Fruit fly (Drosophila melanogaster) whole organism, larva: ENCODE results near the gene CG31007.

ENCODE experiments used
- noc ChIP-seq: fragments of 200-800 bp; sonication (Bioruptor generic); optimal IDR thresholded peaks from 3 replicates; lab custom pipeline; 2019; ENCODE audit warnings: missing biosample characterization, mild to moderate bottlenecking, missing genetic modification characterization, moderate library complexity

Gene CG31007

DNA sequence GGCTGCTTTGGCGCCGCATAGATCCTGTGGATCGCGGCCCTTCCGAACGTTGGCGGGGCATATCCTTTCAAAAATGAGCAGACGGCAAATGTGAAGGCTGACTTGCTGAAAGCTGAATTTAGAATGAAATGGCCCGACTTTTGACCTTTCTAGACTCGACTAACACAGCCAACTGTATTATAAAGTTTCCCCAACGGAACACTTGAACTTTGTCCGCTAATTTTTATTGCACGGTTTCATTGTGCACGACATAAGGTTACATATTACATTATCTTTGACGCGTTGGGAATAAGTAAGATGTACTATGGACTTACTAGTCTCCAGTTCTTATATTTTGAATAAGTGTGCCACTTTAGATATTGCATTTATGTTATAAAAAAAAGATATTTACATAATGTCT is at the start of gene CG31007:
Gene CG31007 (minus strand): TSS at position 101 of the 400 bp plus-strand sequence.
- TF ChIP-seq noc (tag; lab: Kevin White, UChicago), result no peak

DNA sequence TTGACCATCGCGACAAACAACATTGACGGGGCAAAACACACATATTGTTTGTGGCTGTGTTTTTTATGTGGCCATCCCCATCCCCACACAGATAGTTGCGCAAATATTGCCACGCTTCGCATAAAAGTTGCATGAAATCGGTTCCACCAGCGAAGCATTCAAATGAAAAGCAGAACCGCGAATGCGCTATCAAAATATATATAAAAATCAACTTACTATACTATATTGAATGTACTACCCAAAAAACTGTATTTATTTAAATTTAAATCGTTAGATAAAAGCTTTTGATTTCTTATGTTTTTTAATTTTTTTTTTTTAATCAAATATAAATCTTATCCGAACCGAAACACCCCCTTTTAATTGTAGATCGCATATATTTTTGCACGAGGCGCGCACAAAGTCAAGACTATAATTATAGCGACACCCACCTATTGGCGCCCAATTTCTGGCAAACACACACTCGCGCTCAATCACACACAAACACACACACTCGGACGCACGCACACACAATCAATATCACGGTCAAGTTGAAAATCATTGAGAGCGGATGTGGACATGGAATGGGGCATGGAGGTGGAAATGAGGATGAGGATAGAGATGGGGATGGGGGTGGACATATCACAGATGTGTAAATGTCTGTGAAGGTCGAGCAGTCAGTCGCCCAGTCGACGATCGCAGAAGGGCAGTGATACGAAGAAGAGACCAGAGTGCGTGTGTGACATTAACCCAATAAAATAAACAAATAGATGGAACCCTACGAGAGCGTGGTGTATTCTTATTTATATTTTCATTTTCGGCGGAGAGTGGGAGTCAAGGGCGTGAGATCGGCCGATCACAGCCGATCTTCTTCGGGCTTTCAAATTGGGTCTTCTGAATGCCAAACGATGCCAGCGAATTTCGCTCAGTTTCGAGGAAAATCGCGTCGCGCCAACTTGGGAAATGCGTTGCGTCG is 46.5 kb upstream of the CG31007 start, which contains the start of gene CanA1:
Gene CanA1 (plus strand): TSS at position 902 of the 952 bp plus-strand sequence.
- peak; percentile 41 for TF ChIP-seq noc (tag; lab: Kevin White, UChicago)

DNA sequence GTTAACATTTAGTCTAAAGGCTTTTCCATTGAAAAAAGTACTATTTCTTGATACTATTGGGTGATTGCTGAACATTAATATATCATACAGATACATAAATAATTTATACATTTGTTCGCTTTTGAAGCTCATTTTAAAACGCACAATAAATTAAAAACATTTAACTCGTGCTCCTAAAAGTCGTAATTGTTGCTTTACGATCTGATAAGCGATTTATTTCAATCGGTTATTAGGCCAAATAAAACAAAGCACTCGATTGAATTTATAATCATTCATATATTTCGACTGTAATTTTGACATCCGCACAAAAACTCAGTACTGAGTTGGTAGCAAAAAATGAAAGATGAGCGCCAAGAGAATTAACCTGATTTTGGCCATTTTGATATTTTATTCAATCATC is 42.8 kb upstream of the CG31007 start, which contains the start of gene CG33773:
Gene CG33773 (plus strand): TSS at position 301 of the 400 bp plus-strand sequence.
- TF ChIP-seq noc (tag; lab: Kevin White, UChicago), result no peak

DNA sequence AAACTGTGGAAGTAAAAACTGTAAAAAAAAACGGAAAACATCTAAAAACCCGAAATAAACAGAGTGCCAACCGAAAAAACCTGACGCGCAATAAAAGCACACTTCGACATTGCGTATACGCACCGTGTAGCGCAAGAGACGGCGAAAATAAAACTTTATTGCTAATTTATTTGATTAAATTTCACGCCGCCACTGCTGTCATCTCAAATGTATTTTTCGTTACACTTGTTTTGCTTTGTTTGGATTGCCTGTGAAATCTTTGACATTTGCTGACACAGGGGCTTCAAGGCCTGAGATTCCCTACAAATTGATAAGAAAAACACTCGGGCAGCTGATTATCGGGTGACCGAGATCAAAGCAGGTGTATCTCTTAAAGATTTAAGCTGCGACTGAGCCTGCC is 28.5 kb upstream of the CG31007 start:
- no peak for TF ChIP-seq noc (tag; lab: Kevin White, UChicago)

DNA sequence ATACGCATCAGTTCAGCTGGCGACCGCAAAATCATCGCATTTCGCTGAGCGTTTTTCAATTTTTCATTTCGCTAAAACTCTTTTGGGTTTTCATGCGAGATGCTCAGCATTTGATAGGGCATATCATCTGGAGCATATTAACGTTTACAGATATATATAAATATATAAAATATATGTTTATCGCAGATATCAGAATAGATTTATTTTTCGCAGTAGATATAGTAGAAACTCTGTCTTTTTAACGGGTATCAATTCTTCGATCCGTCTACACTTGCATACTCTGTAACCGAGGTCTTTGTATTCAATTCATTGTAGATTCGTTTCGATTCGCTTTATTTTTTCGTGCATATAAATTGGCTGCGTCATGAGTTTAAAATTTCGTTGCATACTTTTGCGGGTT is 27.4 kb upstream of the CG31007 start:
- no peak for TF ChIP-seq noc (tag; lab: Kevin White, UChicago)

DNA sequence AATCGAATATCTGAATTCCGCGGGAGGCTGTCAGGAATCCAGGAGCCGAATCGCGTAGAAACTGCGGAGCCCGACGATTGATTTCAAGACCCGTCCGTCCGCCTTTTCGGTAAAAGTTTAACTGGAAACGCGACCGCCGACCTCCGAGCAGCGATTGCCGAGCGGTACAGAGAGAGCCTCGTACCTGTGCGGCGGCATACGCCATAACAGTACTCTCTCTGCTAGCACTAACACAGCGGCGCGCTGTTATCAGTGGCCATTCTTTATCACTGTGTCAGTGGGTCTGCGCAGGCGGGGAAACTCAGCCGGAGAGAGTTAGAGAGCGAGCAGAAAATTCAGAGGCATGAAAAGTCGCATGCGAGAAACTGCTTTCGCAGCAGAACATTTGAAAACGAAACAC is 24.5 kb upstream of the CG31007 start, which contains the start of gene 5-HT7:
Gene 5-HT7 (minus strand): TSS at position 161 of the 400 bp plus-strand sequence.
- no peak for TF ChIP-seq noc (tag; lab: Kevin White, UChicago)

DNA sequence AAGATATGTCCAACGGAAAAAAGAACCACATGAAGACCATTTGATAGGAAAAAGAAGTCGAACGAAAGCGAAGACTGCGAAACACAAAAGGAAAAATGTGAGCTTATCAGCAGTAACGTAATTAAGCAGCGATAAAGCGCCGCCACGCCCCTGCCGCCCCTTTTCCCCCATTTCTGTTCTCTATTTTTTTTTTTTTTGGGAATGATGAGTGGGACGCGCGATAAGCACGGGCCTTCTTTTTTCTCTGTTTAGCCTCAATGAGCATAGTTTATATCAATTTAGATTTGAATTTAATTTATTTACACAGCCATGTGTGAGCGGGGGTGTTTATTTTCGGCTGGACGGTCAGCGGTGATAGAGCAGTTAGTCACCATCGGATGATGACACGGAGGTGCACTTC is 17.8 kb upstream of the CG31007 start:
- TF ChIP-seq noc (tag; lab: Kevin White, UChicago), result peak; percentile 53

DNA sequence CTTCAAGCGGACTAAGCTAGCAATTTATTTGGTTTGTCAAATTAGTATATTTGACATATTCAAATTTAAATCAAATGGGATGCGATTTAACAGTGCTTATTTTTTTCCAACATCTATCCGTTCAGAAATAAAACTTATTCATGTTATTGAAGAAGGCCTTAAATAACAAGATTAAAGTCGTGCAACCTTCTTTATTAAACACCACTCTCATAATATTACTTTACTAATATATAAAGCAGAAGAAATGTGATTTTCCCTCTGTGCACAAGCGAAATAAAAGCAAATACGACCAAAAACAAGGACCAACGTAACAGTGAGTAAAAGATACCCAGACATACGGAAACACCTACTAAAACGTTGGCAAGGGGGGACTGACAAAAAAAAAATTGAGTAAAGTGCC is 14.3 kb upstream of the CG31007 start:
- TF ChIP-seq noc (tag; lab: Kevin White, UChicago), result no peak

DNA sequence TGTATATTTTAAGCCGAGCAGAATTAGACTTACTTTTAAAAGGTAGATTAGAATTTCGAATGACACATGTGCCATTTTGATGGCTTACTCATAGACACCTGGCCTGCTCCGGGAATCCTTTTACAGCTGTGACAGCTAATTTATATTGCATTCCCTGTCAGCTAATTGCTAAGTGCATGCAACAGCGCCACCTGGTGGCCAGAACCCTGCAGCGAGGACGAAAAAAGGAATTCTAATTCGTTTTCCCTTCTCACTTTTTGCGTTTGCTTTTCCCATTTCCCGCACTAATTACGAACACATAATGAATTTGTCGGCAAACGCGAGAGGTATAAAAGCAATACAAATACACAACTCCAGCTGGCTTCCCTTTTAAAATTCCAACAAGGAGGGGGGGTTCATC is 2.3 kb downstream of the CG31007 start, which contains the start of gene CG31008:
Gene CG31008 (minus strand): TSS at position 59 of the 400 bp plus-strand sequence.
- no peak for TF ChIP-seq noc (tag; lab: Kevin White, UChicago)

DNA sequence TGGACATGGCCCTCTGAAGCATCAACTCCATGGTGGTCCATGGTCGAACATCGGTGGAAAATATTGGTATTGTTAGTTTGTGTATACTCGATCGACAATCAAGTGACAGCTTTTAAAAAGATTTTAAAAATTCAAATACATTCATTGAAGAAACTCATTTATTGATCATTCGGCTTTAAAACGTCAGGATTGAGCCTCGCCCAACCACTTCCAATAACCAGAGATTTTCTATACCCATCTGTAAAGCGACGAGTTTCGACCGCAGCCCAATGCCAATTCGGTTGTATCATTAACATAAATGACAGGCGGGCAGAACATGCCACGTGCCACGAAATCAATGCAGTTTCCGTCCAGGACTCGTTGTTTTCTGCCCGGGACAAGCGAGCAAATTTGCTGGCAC is 28.0 kb downstream of the CG31007 start, which contains the start of gene Ctr1C:
Gene Ctr1C (minus strand): TSS at position 101 of the 400 bp plus-strand sequence.
- TF ChIP-seq noc (tag; lab: Kevin White, UChicago), result no peak

DNA sequence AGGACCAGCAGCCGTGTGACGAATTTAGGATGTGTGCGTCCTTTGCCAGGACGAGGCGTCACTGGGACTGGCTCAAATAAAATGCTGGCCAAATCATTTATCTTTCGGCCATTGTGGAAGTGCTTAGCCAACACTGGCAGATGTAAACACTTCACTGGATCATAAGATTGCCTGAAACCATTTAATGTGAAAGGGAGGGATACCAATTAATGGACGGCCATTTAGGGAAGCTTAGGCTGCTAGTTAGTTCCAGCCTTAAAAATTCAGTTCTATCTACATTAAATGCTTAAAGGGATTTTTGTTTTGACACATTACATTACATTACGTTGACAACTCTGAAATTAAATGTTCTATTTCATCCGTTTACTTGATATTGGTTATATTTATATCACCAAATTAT is 32.9 kb downstream of the CG31007 start, which contains the start of gene CG15548:
Gene CG15548 (plus strand): TSS at position 301 of the 400 bp plus-strand sequence.
- no peak for TF ChIP-seq noc (tag; lab: Kevin White, UChicago)

DNA sequence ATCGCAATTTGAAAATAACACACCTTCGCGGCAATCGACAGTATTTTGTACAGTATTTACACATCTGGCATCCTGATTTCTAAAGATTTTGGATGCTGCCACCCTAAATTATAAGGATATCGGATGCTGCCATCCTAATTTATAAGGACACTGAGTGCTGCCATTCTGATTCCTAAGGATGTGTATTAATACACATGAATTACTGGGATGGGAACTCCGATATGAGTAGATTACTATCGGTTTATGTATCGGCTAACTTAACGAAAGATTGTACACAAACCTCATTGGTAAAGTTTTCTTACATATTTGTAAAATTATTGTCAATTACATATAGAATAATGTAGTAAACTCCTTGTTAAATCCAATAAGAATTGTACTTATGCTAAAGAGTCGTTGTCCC is 45.9 kb downstream of the CG31007 start:
- TF ChIP-seq noc (tag; lab: Kevin White, UChicago), result no peak
